Worm (Caenorhabditis elegans) whole organism, late embryonic: ENCODE measurements around the gene F29C4.4.

Experiments
- C08G9.2 ChIP-seq: sonication (generic microtip); optimal IDR thresholded peaks from 2 replicates; lab custom pipeline; 2016; ENCODE audit warnings: mild to moderate bottlenecking, missing genetic modification characterization, moderate library complexity, missing compliant biosample characterization
- C38D4.7 ChIP-seq: fragments of 200-800 bp; sonication (Bioruptor generic); optimal IDR thresholded peaks from 2 replicates; lab custom pipeline; 2018; ENCODE audit warnings: mild to moderate bottlenecking, missing genetic modification characterization, moderate library complexity, missing compliant biosample characterization
- F13H6.1 ChIP-seq: sonication (generic microtip); optimal IDR thresholded peaks from 2 replicates; lab custom pipeline; 2016; ENCODE audit warnings: missing genetic modification characterization, missing compliant biosample characterization
- K02D7.2 ChIP-seq: sonication (generic microtip); optimal IDR thresholded peaks from 2 replicates; lab custom pipeline; 2017; ENCODE audit warnings: mild to moderate bottlenecking, missing genetic modification characterization, missing compliant biosample characterization
- K09A11.1 ChIP-seq: sonication (generic microtip); optimal IDR thresholded peaks from 2 replicates; lab custom pipeline; 2017; ENCODE audit warnings: antibody characterized with exemption, mild to moderate bottlenecking, missing genetic modification characterization, missing compliant biosample characterization; ENCODE audit not compliant: insufficient read depth
- T23F11.4 ChIP-seq: fragments of 200-800 bp; sonication (Bioruptor generic); optimal IDR thresholded peaks from 2 replicates; lab custom pipeline; 2018; ENCODE audit warnings: mild to moderate bottlenecking, missing genetic modification characterization, missing compliant biosample characterization
- ahr-1 ChIP-seq: sonication (generic microtip); optimal IDR thresholded peaks from 2 replicates; lab custom pipeline; 2016; ENCODE audit warnings: missing genetic modification characterization, missing compliant biosample characterization
- ama-1 ChIP-seq: fragments of 150-350 bp; optimal IDR thresholded peaks from 2 replicates; lab custom pipeline; 2014
- ceh-14 ChIP-seq: sonication (generic microtip); optimal IDR thresholded peaks from 2 replicates; lab custom pipeline; 2016; ENCODE audit warnings: missing genotype, missing genetic modification characterization, missing compliant biosample characterization
- ceh-19 ChIP-seq: fragments of 200-800 bp; sonication (Bioruptor generic); optimal IDR thresholded peaks from 2 replicates; lab custom pipeline; 2018; ENCODE audit warnings: mild to moderate bottlenecking, missing genetic modification characterization, missing compliant biosample characterization
- ceh-2 ChIP-seq: sonication (generic microtip); optimal IDR thresholded peaks from 2 replicates; lab custom pipeline; 2016; ENCODE audit warnings: missing genotype, missing genetic modification characterization, missing compliant biosample characterization
- ceh-30 ChIP-seq: fragments of 150-350 bp; optimal IDR thresholded peaks from 2 replicates; lab custom pipeline; 2014; ENCODE audit warnings: missing biosample characterization, missing genetic modification characterization
- ceh-31 ChIP-seq: sonication (generic microtip); optimal IDR thresholded peaks from 2 replicates; lab custom pipeline; 2016; ENCODE audit warnings: missing genetic modification characterization, missing compliant biosample characterization
- ceh-34 ChIP-seq: sonication (generic microtip); optimal IDR thresholded peaks from 2 replicates; lab custom pipeline; 2016; ENCODE audit warnings: mild to moderate bottlenecking, missing genetic modification characterization, missing compliant biosample characterization
- ceh-45 ChIP-seq: fragments of 200-800 bp; sonication (Bioruptor generic); IDR thresholded peaks from 2 replicates; pipeline ENCODE4 v1.3.6; 2022; ENCODE audit warnings: missing genetic modification reagents, missing genetic modification characterization, missing compliant biosample characterization
- ceh-48 ChIP-seq: sonication (generic microtip); optimal IDR thresholded peaks from 2 replicates; lab custom pipeline; 2016; ENCODE audit warnings: missing genetic modification characterization, inconsistent platforms, missing compliant biosample characterization
- ceh-9 ChIP-seq: sonication (generic microtip); optimal IDR thresholded peaks from 2 replicates; lab custom pipeline; 2016; ENCODE audit warnings: mild to moderate bottlenecking, missing genetic modification characterization, inconsistent platforms, missing compliant biosample characterization
- che-1 ChIP-seq: sonication (generic microtip); optimal IDR thresholded peaks from 2 replicates; lab custom pipeline; 2016; ENCODE audit warnings: mild to moderate bottlenecking, missing genetic modification characterization, missing compliant biosample characterization
- dmd-4 ChIP-seq: sonication (generic microtip); optimal IDR thresholded peaks from 2 replicates; lab custom pipeline; 2016; ENCODE audit warnings: borderline replicate concordance, missing genetic modification characterization, missing compliant biosample characterization
- dve-1 ChIP-seq: sonication (generic microtip); optimal IDR thresholded peaks from 2 replicates; lab custom pipeline; 2017; ENCODE audit warnings: antibody characterized with exemption, mild to moderate bottlenecking, missing genetic modification characterization, missing compliant biosample characterization
- elt-2 ChIP-seq: sonication (generic microtip); optimal IDR thresholded peaks from 2 replicates; lab custom pipeline; 2016; ENCODE audit warnings: missing genetic modification reagents, missing genetic modification characterization, missing compliant biosample characterization
- ets-4 ChIP-seq: sonication (generic microtip); optimal IDR thresholded peaks from 2 replicates; lab custom pipeline; 2016; ENCODE audit warnings: missing genetic modification characterization, missing compliant biosample characterization
- eyg-1 ChIP-seq: sonication (generic microtip); optimal IDR thresholded peaks from 2 replicates; lab custom pipeline; 2016; ENCODE audit warnings: missing genotype, missing genetic modification characterization, missing compliant biosample characterization
- fax-1 ChIP-seq: sonication (generic microtip); optimal IDR thresholded peaks from 2 replicates; lab custom pipeline; 2016; ENCODE audit warnings: missing genotype, missing genetic modification characterization, missing compliant biosample characterization
- fkh-10 ChIP-seq: fragments of 150-350 bp; optimal IDR thresholded peaks from 2 replicates; lab custom pipeline; 2014; ENCODE audit warnings: missing biosample characterization, missing genetic modification reagents, missing genetic modification characterization
- fkh-6 ChIP-seq: sonication (generic microtip); optimal IDR thresholded peaks from 2 replicates; lab custom pipeline; 2016; ENCODE audit warnings: missing genetic modification characterization, missing compliant biosample characterization
- gmeb-2 ChIP-seq: sonication (generic microtip); optimal IDR thresholded peaks from 2 replicates; lab custom pipeline; 2016; ENCODE audit warnings: missing genetic modification characterization, inconsistent platforms, missing compliant biosample characterization
- hlh-13 ChIP-seq: fragments of 200-800 bp; sonication (Bioruptor generic); optimal IDR thresholded peaks from 2 replicates; lab custom pipeline; 2018; ENCODE audit warnings: mild to moderate bottlenecking, missing genetic modification characterization, missing compliant biosample characterization
- hlh-30 ChIP-seq: sonication (generic microtip); optimal IDR thresholded peaks from 2 replicates; lab custom pipeline; 2017; ENCODE audit warnings: antibody characterized with exemption, missing genetic modification characterization, missing compliant biosample characterization; ENCODE audit not compliant: insufficient read depth
- hlh-6 ChIP-seq: sonication (generic microtip); optimal IDR thresholded peaks from 2 replicates; lab custom pipeline; 2016; ENCODE audit warnings: missing genotype, missing genetic modification characterization, missing compliant biosample characterization
- hlh-8 ChIP-seq: sonication (generic microtip); optimal IDR thresholded peaks from 2 replicates; lab custom pipeline; 2016; ENCODE audit warnings: missing genotype, missing genetic modification characterization, missing compliant biosample characterization
- lim-6 ChIP-seq: sonication (generic microtip); optimal IDR thresholded peaks from 2 replicates; lab custom pipeline; 2016; ENCODE audit warnings: missing genetic modification characterization, missing compliant biosample characterization
- lin-11 ChIP-seq: fragments of 200-800 bp; sonication (Bioruptor generic); optimal IDR thresholded peaks from 2 replicates; lab custom pipeline; 2018; ENCODE audit warnings: mild to moderate bottlenecking, missing genetic modification characterization, missing compliant biosample characterization
- madf-2 ChIP-seq: sonication (generic microtip); optimal IDR thresholded peaks from 2 replicates; lab custom pipeline; 2017; ENCODE audit warnings: missing genetic modification characterization, missing compliant biosample characterization
- nhr-232 ChIP-seq: sonication (generic microtip); optimal IDR thresholded peaks from 2 replicates; lab custom pipeline; 2016; ENCODE audit warnings: missing genetic modification characterization, missing compliant biosample characterization
- npax-4 ChIP-seq: sonication (generic microtip); optimal IDR thresholded peaks from 2 replicates; lab custom pipeline; 2016; ENCODE audit warnings: missing genetic modification characterization, missing compliant biosample characterization
- odd-2 ChIP-seq: sonication (generic microtip); optimal IDR thresholded peaks from 2 replicates; lab custom pipeline; 2017; ENCODE audit warnings: antibody characterized with exemption, mild to moderate bottlenecking, missing genetic modification characterization, missing compliant biosample characterization
- pag-3 ChIP-seq: sonication (generic microtip); optimal IDR thresholded peaks from 2 replicates; lab custom pipeline; 2016; ENCODE audit warnings: missing compliant biosample characterization, missing genetic modification characterization, borderline replicate concordance
- pat-9 ChIP-seq: fragments of 200-800 bp; sonication (Bioruptor generic); optimal IDR thresholded peaks from 2 replicates; lab custom pipeline; 2018; ENCODE audit warnings: mild to moderate bottlenecking, missing genetic modification characterization, moderate library complexity, missing compliant biosample characterization
- pqm-1 ChIP-seq: sonication (generic microtip); optimal IDR thresholded peaks from 2 replicates; lab custom pipeline; 2016; ENCODE audit warnings: missing genetic modification characterization, missing compliant biosample characterization
- pros-1 ChIP-seq: fragments of 150-350 bp; optimal IDR thresholded peaks from 2 replicates; lab custom pipeline; 2014; ENCODE audit warnings: missing biosample characterization, missing genetic modification reagents, missing genetic modification characterization
- ref-2 ChIP-seq: sonication (generic microtip); optimal IDR thresholded peaks from 2 replicates; lab custom pipeline; 2016; ENCODE audit warnings: missing genetic modification characterization, missing compliant biosample characterization
- rnt-1 ChIP-seq: sonication (generic microtip); optimal IDR thresholded peaks from 2 replicates; lab custom pipeline; 2016; ENCODE audit warnings: missing genetic modification characterization, missing compliant biosample characterization
- sox-2 ChIP-seq: fragments of 200-800 bp; sonication (Bioruptor generic); IDR thresholded peaks from 2 replicates; pipeline ENCODE4 v1.3.6; 2022; ENCODE audit warnings: missing genetic modification reagents, missing genetic modification characterization, missing compliant biosample characterization
- tbx-2 ChIP-seq: sonication (generic microtip); optimal IDR thresholded peaks from 2 replicates; lab custom pipeline; 2016; ENCODE audit warnings: missing genetic modification characterization, missing compliant biosample characterization
- tbx-7 ChIP-seq: sonication (generic microtip); optimal IDR thresholded peaks from 2 replicates; lab custom pipeline; 2016; ENCODE audit warnings: missing genotype, missing genetic modification characterization, missing compliant biosample characterization
- ttx-3 ChIP-seq: sonication (generic microtip); optimal IDR thresholded peaks from 2 replicates; lab custom pipeline; 2016; ENCODE audit warnings: missing genetic modification reagents, missing genetic modification characterization, missing compliant biosample characterization
- unc-3 ChIP-seq, 2 experiments: fragments of 200-800 bp in 1 of 2; sonication (Bioruptor generic) in 1 of 2; sonication (generic microtip) in 1 of 2; conservative IDR thresholded peaks in 1 of 2; optimal IDR thresholded peaks in 1 of 2; 2 replicates each; pipeline versions ENCODE4 v1.3.6 to Lab custom; 2016 to 2022; ENCODE audit warnings: missing compliant biosample characterization in 2 of 2, missing genetic modification characterization in 2 of 2, missing genetic modification reagents in 1 of 2
- unc-42 ChIP-seq: sonication (generic microtip); optimal IDR thresholded peaks from 2 replicates; lab custom pipeline; 2016; ENCODE audit warnings: missing genotype, missing genetic modification characterization, missing compliant biosample characterization
- unc-55 ChIP-seq: sonication (generic microtip); optimal IDR thresholded peaks from 2 replicates; lab custom pipeline; 2017; ENCODE audit warnings: missing biosample characterization, missing genetic modification reagents, missing genetic modification characterization
- unc-86 ChIP-seq: sonication (generic microtip); optimal IDR thresholded peaks from 2 replicates; lab custom pipeline; 2016; ENCODE audit warnings: missing genetic modification characterization, missing compliant biosample characterization
- ztf-16 ChIP-seq: sonication (generic microtip); optimal IDR thresholded peaks from 2 replicates; lab custom pipeline; 2017; ENCODE audit warnings: missing genetic modification characterization, missing compliant biosample characterization

Gene F29C4.4

DNA sequence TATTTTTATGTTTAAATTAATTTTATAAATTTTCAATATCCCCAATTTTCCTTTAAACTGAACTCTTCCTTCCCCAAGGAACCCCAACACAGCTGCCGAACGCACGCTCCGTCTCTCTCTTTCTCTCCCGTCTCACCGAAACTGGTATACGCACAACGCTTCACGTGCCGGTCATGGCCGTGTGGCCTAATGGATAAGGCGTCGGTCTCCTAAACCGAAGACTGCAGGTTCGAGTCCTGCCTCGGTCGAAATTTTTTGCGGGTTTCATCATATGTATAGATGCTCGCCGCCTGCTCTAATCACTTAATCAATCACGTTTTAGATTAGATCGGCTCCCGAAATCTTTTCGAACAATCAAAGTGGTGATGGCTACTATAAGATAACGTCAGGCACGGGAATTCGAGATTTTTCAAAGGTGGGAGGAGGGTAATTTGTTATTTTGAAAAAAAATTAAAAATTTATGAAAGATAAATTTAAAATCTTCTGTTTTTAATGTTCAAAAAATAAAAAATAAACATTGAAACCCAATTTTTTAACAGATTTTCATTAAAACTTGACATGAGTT is 32.4 kb downstream of the F29C4.4 start:
- TF ChIP-seq che-1 (tag; lab: Kevin White, UChicago) (peak; percentile 94), tbx-2 (tag; lab: Kevin White, UChicago) (peak; percentile 92), F13H6.1 (tag; lab: Kevin White, UChicago) (peak; percentile 75), ztf-16 (tag; lab: Kevin White, UChicago) (peak; percentile 90), ama-1 (lab: Kevin White, UChicago) (no peak), madf-2 (tag; lab: Kevin White, UChicago) (peak; percentile 88), odd-2 (tag; lab: Kevin White, UChicago) (peak; percentile 68), pag-3 (tag; lab: Kevin White, UChicago) (peak; percentile 14), fax-1 (tag; lab: Kevin White, UChicago) (peak; percentile 85), ceh-31 (tag; lab: Kevin White, UChicago) (peak; percentile 80), nhr-232 (peak; percentile 92), ref-2 (tag; lab: Kevin White, UChicago) (peak; percentile 89), ceh-30 (tag; lab: Kevin White, UChicago) (no peak), C38D4.7 (peak; percentile 88), elt-2 (tag; lab: Kevin White, UChicago) (peak; percentile 96), dve-1 (tag; lab: Kevin White, UChicago) (peak; percentile 71), lin-11 (tag; lab: Kevin White, UChicago) (peak; percentile 90), hlh-8 (tag; lab: Kevin White, UChicago) (peak; percentile 53), ttx-3 (tag; lab: Kevin White, UChicago) (peak; percentile 93), lim-6 (tag; lab: Kevin White, UChicago) (no peak), fkh-6 (tag; lab: Kevin White, UChicago) (peak; percentile 90), unc-42 (tag; lab: Kevin White, UChicago) (peak; percentile 42), ceh-19 (peak; percentile 93), eyg-1 (tag; lab: Kevin White, UChicago) (peak; percentile 95), fkh-10 (GFP tag; lab: Kevin White, UChicago) (no peak), T23F11.4 (peak; percentile 93), ceh-14 (tag; lab: Kevin White, UChicago) (peak; percentile 59), C08G9.2 (peak; percentile 81), ceh-2 (peak; percentile 73), gmeb-2 (tag; lab: Kevin White, UChicago) (peak; percentile 91), ceh-45 (GFP tag; lab: Robert Waterston, UW) (peak; percentile 76), ahr-1 (tag; lab: Kevin White, UChicago) (peak; percentile 80), ets-4 (no peak), ceh-48 (peak; percentile 87), unc-55 (GFP tag; lab: Kevin White, UChicago) (peak; percentile 23), tbx-7 (tag; lab: Kevin White, UChicago) (peak; percentile 40), sox-2 (GFP tag; lab: Robert Waterston, UW) (peak; percentile 88), rnt-1 (tag; lab: Kevin White, UChicago) (peak; percentile 92), ceh-34 (tag; lab: Kevin White, UChicago) (peak; percentile 91), hlh-13 (GFP tag; lab: Kevin White, UChicago) (peak; percentile 79), K02D7.2 (tag; lab: Kevin White, UChicago) (peak; percentile 87), dmd-4 (peak; percentile 85), hlh-6 (tag; lab: Kevin White, UChicago) (peak; percentile 93), unc-86 (peak; percentile 90), ceh-9 (tag; lab: Kevin White, UChicago) (peak; percentile 72), pqm-1 (peak; percentile 16), K09A11.1 (tag; lab: Kevin White, UChicago) (peak; percentile 82), unc-3 (GFP tag; conservative IDR thresholded peaks at IDR 0.05; lab: Robert Waterston, UW) (peak; percentile 83), unc-3 (tag; optimal IDR thresholded peaks at IDR 0.05; lab: Kevin White, UChicago) (peak; percentile 92), npax-4 (peak; percentile 68), hlh-30 (tag; lab: Kevin White, UChicago) (peak; percentile 90), pat-9 (tag; lab: Kevin White, UChicago) (peak; percentile 95), pros-1 (tag; lab: Kevin White, UChicago) (peak; percentile 7)
